Fruit fly (Drosophila melanogaster) whole organism, embryonic: Measurements from ENCODE around the gene CG31807.

Experiments
- ATbp ChIP-seq: fragments of 200-800 bp; sonication (Bioruptor generic); optimal IDR thresholded peaks from 2 replicates; lab custom pipeline; 2017; ENCODE audit warnings: missing biosample characterization, mild to moderate bottlenecking, missing genetic modification characterization, missing genetic modification reagents
- B-H2 ChIP-seq: fragments of 200-800 bp; sonication (Bioruptor generic); optimal IDR thresholded peaks from 2 replicates; lab custom pipeline; 2018; ENCODE audit warnings: missing biosample characterization, mild to moderate bottlenecking, missing genetic modification characterization
- CG10274 ChIP-seq: fragments of 200-800 bp; sonication (Bioruptor generic); optimal IDR thresholded peaks from 3 replicates; lab custom pipeline; 2017; ENCODE audit warnings: missing biosample characterization, mild to moderate bottlenecking, missing genetic modification characterization
- CG10431 ChIP-seq: fragments of 200-800 bp; sonication (Bioruptor generic); optimal IDR thresholded peaks from 3 replicates; lab custom pipeline; 2018; ENCODE audit warnings: missing biosample characterization, mild to moderate bottlenecking, missing genetic modification characterization
- CG15514 ChIP-seq: fragments of 200-800 bp; sonication (Bioruptor generic); optimal IDR thresholded peaks from 3 replicates; lab custom pipeline; 2017; ENCODE audit warnings: missing biosample characterization, missing genetic modification characterization, mild to moderate bottlenecking, moderate library complexity, missing genetic modification reagents
- CG15601 ChIP-seq: fragments of 200-800 bp; sonication (Bioruptor generic); optimal IDR thresholded peaks from 3 replicates; lab custom pipeline; 2019; ENCODE audit warnings: missing biosample characterization, mild to moderate bottlenecking, missing genetic modification characterization, moderate library complexity
- CG17568 ChIP-seq: fragments of 200-800 bp; sonication (Bioruptor generic); optimal IDR thresholded peaks from 2 replicates; lab custom pipeline; 2018; ENCODE audit warnings: missing biosample characterization, mild to moderate bottlenecking, missing genetic modification characterization, moderate library complexity
- CG17912 ChIP-seq: fragments of 200-800 bp; sonication (Bioruptor generic); optimal IDR thresholded peaks from 2 replicates; lab custom pipeline; 2018; ENCODE audit warnings: missing biosample characterization, mild to moderate bottlenecking, missing genetic modification characterization
- CG2678 ChIP-seq: fragments of 200-800 bp; sonication (Bioruptor generic); optimal IDR thresholded peaks from 3 replicates; lab custom pipeline; 2019; ENCODE audit warnings: missing biosample characterization, mild to moderate bottlenecking, missing genetic modification characterization, moderate library complexity
- CG31388 ChIP-seq: fragments of 200-800 bp; sonication (Bioruptor generic); optimal IDR thresholded peaks from 2 replicates; lab custom pipeline; 2016; ENCODE audit warnings: missing biosample characterization, missing genetic modification characterization
- CG32532 ChIP-seq: fragments of 200-800 bp; sonication (Bioruptor generic); IDR thresholded peaks from 2 replicates; pipeline ENCODE4 v1.3.6; 2022; ENCODE audit warnings: missing biosample characterization, missing genetic modification characterization
- CG3281 ChIP-seq: fragments of 200-800 bp; sonication (Bioruptor generic); optimal IDR thresholded peaks from 3 replicates; lab custom pipeline; 2017; ENCODE audit warnings: missing biosample characterization, mild to moderate bottlenecking, missing genetic modification characterization
- CG3407 ChIP-seq: fragments of 200-800 bp; sonication (Bioruptor generic); optimal IDR thresholded peaks from 2 replicates; lab custom pipeline; 2018; ENCODE audit warnings: missing biosample characterization, mild to moderate bottlenecking, missing genetic modification characterization
- CG4360 ChIP-seq: fragments of 200-800 bp; sonication (Bioruptor generic); IDR thresholded peaks from 2 replicates; pipeline ENCODE4 v1.3.6; 2022; ENCODE audit warnings: missing biosample characterization, missing genetic modification characterization
- CG4707 ChIP-seq: fragments of 200-800 bp; sonication (Bioruptor generic); optimal IDR thresholded peaks from 2 replicates; lab custom pipeline; 2018; ENCODE audit warnings: missing biosample characterization, mild to moderate bottlenecking, missing genetic modification characterization, moderate library complexity
- CG9437 ChIP-seq: fragments of 200-800 bp; sonication (Bioruptor generic); optimal IDR thresholded peaks from 2 replicates; lab custom pipeline; 2018; ENCODE audit warnings: missing biosample characterization, mild to moderate bottlenecking, missing genetic modification characterization
- CkIIα-i1 ChIP-seq: fragments of 200-800 bp; sonication (Bioruptor generic); IDR thresholded peaks from 2 replicates; pipeline ENCODE4 v1.3.6; 2022; ENCODE audit warnings: missing biosample characterization, missing genetic modification characterization
- CoRest ChIP-seq: fragments of 200-800 bp; sonication (Bioruptor generic); optimal IDR thresholded peaks from 3 replicates; lab custom pipeline; 2018; ENCODE audit warnings: missing biosample characterization, mild to moderate bottlenecking, missing genetic modification characterization, moderate library complexity
- Deaf1 ChIP-seq: fragments of 200-800 bp; optimal IDR thresholded peaks from 3 replicates; lab custom pipeline; 2019; ENCODE audit warnings: missing biosample characterization, mild to moderate bottlenecking, missing genetic modification characterization, moderate library complexity
- Dek ChIP-seq: fragments of 200-800 bp; sonication (Bioruptor generic); optimal IDR thresholded peaks from 3 replicates; lab custom pipeline; 2019; ENCODE audit warnings: missing biosample characterization, mild to moderate bottlenecking, missing genetic modification characterization, moderate library complexity
- Kr ChIP-seq: fragments of 200-800 bp; sonication (Bioruptor generic); optimal IDR thresholded peaks from 2 replicates; lab custom pipeline; 2017; ENCODE audit warnings: missing biosample characterization, mild to moderate bottlenecking, missing genetic modification characterization
- Lhr ChIP-seq: fragments of 200-800 bp; sonication (Bioruptor generic); optimal IDR thresholded peaks from 3 replicates; lab custom pipeline; 2017; ENCODE audit warnings: mild to moderate bottlenecking, missing biosample characterization, missing genetic modification reagents, missing genetic modification characterization
- MBD-R2 ChIP-seq: fragments of 200-800 bp; sonication (Bioruptor generic); IDR thresholded peaks from 2 replicates; pipeline ENCODE4 v1.3.6; 2022; ENCODE audit warnings: missing biosample characterization, missing genetic modification characterization
- PHDP ChIP-seq: fragments of 200-800 bp; sonication (Bioruptor generic); optimal IDR thresholded peaks from 3 replicates; lab custom pipeline; 2018; ENCODE audit warnings: missing biosample characterization, mild to moderate bottlenecking, missing genetic modification characterization, moderate library complexity
- Scr ChIP-seq: fragments of 200-800 bp; sonication (Bioruptor generic); IDR thresholded peaks from 2 replicates; pipeline ENCODE4 v1.3.6; 2022; ENCODE audit warnings: missing biosample characterization, missing genetic modification characterization; ENCODE audit not compliant: partially characterized antibody
- Sox100B ChIP-seq: fragments of 200-800 bp; sonication (Bioruptor generic); optimal IDR thresholded peaks from 3 replicates; lab custom pipeline; 2018; ENCODE audit warnings: missing biosample characterization, mild to moderate bottlenecking, missing genetic modification characterization
- abd-A ChIP-seq: fragments of 200-800 bp; sonication (Bioruptor generic); optimal IDR thresholded peaks from 3 replicates; lab custom pipeline; 2019; ENCODE audit warnings: missing biosample characterization, mild to moderate bottlenecking, missing genetic modification characterization, moderate library complexity
- bsh ChIP-seq, 2 experiments: fragments of 200-800 bp; sonication (Bioruptor generic); optimal IDR thresholded peaks; 2 replicates each; lab custom pipeline; 2017 to 2018; ENCODE audit warnings: mild to moderate bottlenecking in 2 of 2, missing biosample characterization in 2 of 2, missing genetic modification characterization in 2 of 2, moderate library complexity in 1 of 2
- cad ChIP-seq: fragments of >200 bp; optimal IDR thresholded peaks from 2 replicates; lab custom pipeline; 2017; ENCODE audit warnings: missing biosample characterization, missing genetic modification characterization
- dati ChIP-seq: fragments of 200-800 bp; sonication (Bioruptor generic); IDR thresholded peaks from 2 replicates; pipeline ENCODE4 v1.3.6; 2022; ENCODE audit warnings: missing biosample characterization, missing genetic modification characterization
- dmrt11E ChIP-seq: fragments of 200-800 bp; sonication (Bioruptor generic); optimal IDR thresholded peaks from 3 replicates; lab custom pipeline; 2018; ENCODE audit warnings: missing biosample characterization, mild to moderate bottlenecking, missing genetic modification characterization, moderate library complexity
- exex ChIP-seq: fragments of 200-800 bp; sonication (Bioruptor generic); optimal IDR thresholded peaks from 4 replicates; lab custom pipeline; 2018; ENCODE audit warnings: missing biosample characterization, mild to moderate bottlenecking, missing genetic modification characterization, moderate library complexity
- fd3F ChIP-seq: fragments of 200-800 bp; sonication (Bioruptor generic); optimal IDR thresholded peaks from 2 replicates; lab custom pipeline; 2018; ENCODE audit warnings: missing biosample characterization, mild to moderate bottlenecking, missing genetic modification characterization, moderate library complexity
- gem ChIP-seq: fragments of 200-800 bp; sonication (Bioruptor generic); optimal IDR thresholded peaks from 2 replicates; lab custom pipeline; 2019; ENCODE audit warnings: missing biosample characterization, mild to moderate bottlenecking, missing genetic modification characterization, moderate library complexity
- grn ChIP-seq: fragments of 200-800 bp; sonication (Bioruptor generic); optimal IDR thresholded peaks from 3 replicates; lab custom pipeline; 2017; ENCODE audit warnings: missing biosample characterization, missing genetic modification characterization
- jigr1 ChIP-seq: fragments of 200-800 bp; sonication (Bioruptor generic); IDR thresholded peaks from 3 replicates; pipeline ENCODE4 v1.3.6; 2022; ENCODE audit warnings: missing biosample characterization, missing genetic modification characterization
- kay ChIP-seq: fragments of 200-800 bp; sonication (Bioruptor generic); optimal IDR thresholded peaks from 2 replicates; lab custom pipeline; 2016; ENCODE audit warnings: missing biosample characterization, missing genetic modification characterization
- ken ChIP-seq: fragments of 200-800 bp; sonication (Bioruptor generic); IDR thresholded peaks from 3 replicates; pipeline ENCODE4 v1.3.6; 2022; ENCODE audit warnings: missing biosample characterization, missing genetic modification characterization
- kni ChIP-seq: fragments of 200-800 bp; sonication (Bioruptor generic); optimal IDR thresholded peaks from 3 replicates; lab custom pipeline; 2017; ENCODE audit warnings: mild to moderate bottlenecking, missing biosample characterization, missing genetic modification reagents, missing genetic modification characterization
- nerfin-1 ChIP-seq: fragments of 200-800 bp; sonication (Bioruptor generic); optimal IDR thresholded peaks from 3 replicates; lab custom pipeline; 2019; ENCODE audit warnings: missing biosample characterization, mild to moderate bottlenecking, missing genetic modification characterization, moderate library complexity
- oc ChIP-seq: fragments of 200-800 bp; sonication (Bioruptor generic); optimal IDR thresholded peaks from 2 replicates; lab custom pipeline; 2018; ENCODE audit warnings: missing biosample characterization, mild to moderate bottlenecking, missing genetic modification characterization, moderate library complexity
- phol ChIP-seq: fragments of 200-800 bp; sonication (Bioruptor generic); optimal IDR thresholded peaks from 3 replicates; lab custom pipeline; 2018; ENCODE audit warnings: missing biosample characterization, mild to moderate bottlenecking, missing genetic modification characterization, moderate library complexity
- salm ChIP-seq: fragments of 200-800 bp; sonication (Bioruptor generic); optimal IDR thresholded peaks from 2 replicates; lab custom pipeline; 2018; ENCODE audit warnings: missing biosample characterization, mild to moderate bottlenecking, missing genetic modification characterization
- sens ChIP-seq: fragments of 200-800 bp; sonication (Bioruptor generic); peaks from one replicate; lab custom pipeline; 2016; ENCODE audit warnings: missing biosample characterization, missing genetic modification characterization
- sima ChIP-seq: fragments of 200-800 bp; sonication (Bioruptor generic); optimal IDR thresholded peaks from 2 replicates; lab custom pipeline; 2016; ENCODE audit warnings: missing biosample characterization, missing genetic modification characterization
- slp2 ChIP-seq: fragments of 200-800 bp; sonication (Bioruptor generic); optimal IDR thresholded peaks from 2 replicates; lab custom pipeline; 2016; ENCODE audit warnings: missing biosample characterization, missing genetic modification characterization
- tna ChIP-seq: fragments of 200-800 bp; sonication (Bioruptor generic); IDR thresholded peaks from 2 replicates; pipeline ENCODE4 v1.3.6; 2022; ENCODE audit warnings: missing biosample characterization, missing genetic modification characterization; ENCODE audit not compliant: partially characterized antibody
- usp ChIP-seq: fragments of >200 bp; optimal IDR thresholded peaks from 2 replicates; lab custom pipeline; 2017; ENCODE audit warnings: missing biosample characterization, missing genetic modification characterization

The CG31807 gene

DNA sequence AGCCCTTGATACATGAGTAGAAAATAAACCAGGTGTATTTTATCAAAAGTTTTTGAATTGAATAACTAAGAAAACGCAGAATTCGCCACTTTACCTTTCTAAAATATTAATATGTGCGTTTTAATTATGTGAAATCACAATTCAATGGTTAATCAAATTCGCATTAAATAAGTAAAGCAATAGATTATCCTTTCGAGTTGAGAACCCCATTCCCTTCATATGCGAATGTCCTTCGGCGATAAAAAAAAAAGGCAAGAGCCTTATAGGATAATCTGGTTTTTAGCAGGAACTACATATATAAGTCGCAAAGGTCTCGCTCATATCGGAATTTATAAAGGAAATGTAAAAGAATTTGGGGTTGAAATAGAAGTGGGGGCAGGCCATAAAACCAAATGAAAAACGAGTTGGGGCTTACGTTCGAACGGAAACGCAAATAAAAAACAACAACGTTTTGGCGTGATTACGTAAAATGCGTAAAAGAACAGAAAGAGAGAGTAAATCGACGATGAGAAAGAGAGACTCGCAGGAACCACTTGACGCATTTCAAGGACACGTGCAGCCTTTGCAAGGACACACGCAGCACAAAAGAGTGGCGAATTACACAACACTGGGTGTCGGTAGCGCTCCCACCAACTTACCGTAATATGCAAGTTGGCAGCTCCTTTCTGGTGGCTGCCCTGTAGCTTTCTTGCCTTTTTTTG, 31.5 kb upstream of the CG31807 start (continued):
- no peak for TF ChIP-seq fd3F
- peak; percentile 36 for TF ChIP-seq abd-A (tag; lab: Kevin White, UChicago)
- TF ChIP-seq sens (GFP tag; lab: Kevin White, UChicago), result peak; percentile 60
- TF ChIP-seq usp (GFP tag; lab: Kevin White, UChicago), result no peak
- TF ChIP-seq oc (tag; lab: Kevin White, UChicago), result no peak
- peak; percentile 14 for TF ChIP-seq nerfin-1 (tag; lab: Kevin White, UChicago)
- TF ChIP-seq CG9437 (GFP tag; lab: Kevin White, UChicago), result peak; percentile 93
- TF ChIP-seq slp2, result no peak

DNA sequence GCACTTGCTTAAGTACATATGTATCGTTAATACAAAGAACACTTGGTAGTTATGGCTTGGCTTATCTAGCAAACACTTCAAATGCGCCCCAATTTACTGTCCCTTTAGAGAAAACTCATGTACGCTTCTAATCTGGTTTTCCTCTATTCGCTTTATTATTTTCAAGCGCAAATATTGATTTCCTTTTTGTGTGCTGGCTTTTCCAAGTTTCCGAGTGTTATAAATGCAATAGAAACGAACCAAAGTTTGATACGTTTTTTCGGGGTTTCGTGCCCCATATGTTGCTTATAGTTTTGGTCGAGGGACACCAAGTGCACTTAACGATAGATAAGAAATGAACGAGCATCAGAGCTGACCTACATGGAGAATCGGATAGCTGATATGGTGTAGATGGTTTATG, 30.1 kb upstream of the CG31807 start:
- TF ChIP-seq CG10431 (GFP tag; lab: Kevin White, UChicago) (peak; percentile 75), CG32532 (no peak), cad (no peak), Kr (GFP tag; lab: Kevin White, UChicago) (peak; percentile 3), salm (peak; percentile 41), slp2 (no peak), dati (GFP tag; lab: Robert Waterston, UW) (no peak), Lhr (no peak), kni (no peak), CG4707 (GFP tag; lab: Kevin White, UChicago) (peak; percentile 11), Deaf1 (tag; lab: Kevin White, UChicago) (peak; percentile 29), kay (no peak), Scr (GFP tag; lab: Robert Waterston, UW) (no peak), CG17912 (GFP tag; lab: Kevin White, UChicago) (no peak), ken (GFP tag; lab: Robert Waterston, UW) (0 out of 3 replicates have a peak, but pooled peaks have one; percentile 7), ATbp (GFP tag; lab: Kevin White, UChicago) (peak; percentile 21), phol (tag; lab: Kevin White, UChicago) (no peak), gem (tag; lab: Kevin White, UChicago) (peak; percentile 18), tna (no peak), CG10274 (GFP tag; lab: Kevin White, UChicago) (no peak), PHDP (tag; lab: Kevin White, UChicago) (peak; percentile 18), CG4360 (GFP tag; lab: Robert Waterston, UW) (no peak), CG15601 (tag; lab: Kevin White, UChicago) (peak; percentile 46), MBD-R2 (GFP tag; lab: Robert Waterston, UW) (no peak), CG3281 (GFP tag; lab: Kevin White, UChicago) (no peak), dmrt11E (tag; lab: Kevin White, UChicago) (peak; percentile 32), B-H2 (no peak), CkIIα-i1 (GFP tag; lab: Robert Waterston, UW) (no peak), Dek (tag; lab: Kevin White, UChicago) (no peak), CG31388 (GFP tag; lab: Kevin White, UChicago) (no peak), sima (GFP tag; lab: Kevin White, UChicago) (no peak), bsh (GFP tag; optimal IDR thresholded peaks at IDR 0.05; lab: Kevin White, UChicago) (peak in 1 of 2 experiments; percentile 21), CG2678 (tag; lab: Kevin White, UChicago) (no peak), grn (GFP tag; lab: Kevin White, UChicago) (peak; percentile 16), exex (peak; percentile 17), CG15514 (GFP tag; lab: Kevin White, UChicago) (no peak), Sox100B (GFP tag; lab: Kevin White, UChicago) (no peak), CG3407 (peak; percentile 6), jigr1 (GFP tag; lab: Robert Waterston, UW) (no peak), CoRest (tag; lab: Kevin White, UChicago) (no peak), CG17568 (GFP tag; lab: Kevin White, UChicago) (peak; percentile 37)
